Worm (Caenorhabditis elegans) whole organism, L3 larva: ENCODE measurements around the gene kmo-2.
A peak's percentile ranks its signal among the peaks of the same experiment; 100 is the strongest.

Source experiments
- R02D3.7 ChIP-seq: fragments of 150-350 bp; optimal IDR thresholded peaks from 2 replicates; lab custom pipeline; 2014; ENCODE audit warnings: missing biosample characterization, missing genetic modification characterization
- aly-2 ChIP-seq: fragments of 150-350 bp; optimal IDR thresholded peaks from 2 replicates; lab custom pipeline; 2014; ENCODE audit warnings: missing biosample characterization, missing genetic modification characterization
- ama-1 ChIP-seq: fragments of 150-350 bp; optimal IDR thresholded peaks from 2 replicates; lab custom pipeline; 2018
- ceh-16 ChIP-seq: sonication (generic microtip); optimal IDR thresholded peaks from 2 replicates; lab custom pipeline; 2017; ENCODE audit warnings: missing biosample characterization, missing genetic modification characterization
- egl-27 ChIP-seq: sonication (generic microtip); optimal IDR thresholded peaks from 4 replicates; lab custom pipeline; 2017; ENCODE audit warnings: missing biosample characterization, missing genetic modification reagents, missing genetic modification characterization
- egl-5 ChIP-seq: fragments of 150-350 bp; optimal IDR thresholded peaks from 2 replicates; lab custom pipeline; 2017; ENCODE audit warnings: missing biosample characterization, missing genetic modification reagents, missing genetic modification characterization, inconsistent platforms
- elt-1 ChIP-seq: fragments of 150-350 bp; optimal IDR thresholded peaks from 2 replicates; lab custom pipeline; 2014; ENCODE audit warnings: missing biosample characterization, missing genetic modification characterization
- elt-2 ChIP-seq: sonication (generic microtip); optimal IDR thresholded peaks from 2 replicates; lab custom pipeline; 2016; ENCODE audit warnings: missing genetic modification reagents, mild to moderate bottlenecking, missing genetic modification characterization, missing compliant biosample characterization
- elt-3 ChIP-seq, 3 experiments: fragments of 150-350 bp in 1 of 3; sonication (generic microtip) in 2 of 3; optimal IDR thresholded peaks; 2 replicates in 2 of 3; 4 replicates in 1 of 3; lab custom pipeline; 2014 to 2017; ENCODE audit warnings: missing biosample characterization in 3 of 3, missing genetic modification characterization in 3 of 3
- eor-1 ChIP-seq, 2 experiments: fragments of 150-350 bp; optimal IDR thresholded peaks; 2 replicates each; lab custom pipeline; 2014 to 2018; ENCODE audit warnings: missing biosample characterization in 2 of 2, missing genetic modification characterization in 2 of 2
- fkh-10 ChIP-seq: sonication (generic microtip); optimal IDR thresholded peaks from 2 replicates; lab custom pipeline; 2017; ENCODE audit warnings: missing biosample characterization, missing genetic modification reagents, missing genetic modification characterization
- fos-1 ChIP-seq: fragments of 150-350 bp; optimal IDR thresholded peaks from 2 replicates; lab custom pipeline; 2014; ENCODE audit warnings: missing biosample characterization, missing genetic modification characterization
- hmg-11 ChIP-seq: sonication (generic microtip); optimal IDR thresholded peaks from 2 replicates; lab custom pipeline; 2016; ENCODE audit warnings: missing genetic modification characterization, missing compliant biosample characterization
- lin-15B ChIP-seq: fragments of 150-350 bp; optimal IDR thresholded peaks from 2 replicates; lab custom pipeline; 2014; ENCODE audit warnings: missing biosample characterization, missing genetic modification characterization
- lin-39 ChIP-seq: fragments of 150-350 bp; optimal IDR thresholded peaks from 2 replicates; lab custom pipeline; 2018; ENCODE audit warnings: missing biosample characterization, missing genetic modification reagents, missing genetic modification characterization
- mdl-1 ChIP-seq: fragments of 150-350 bp; optimal IDR thresholded peaks from 2 replicates; lab custom pipeline; 2014; ENCODE audit warnings: missing biosample characterization, missing genetic modification characterization
- mml-1 ChIP-seq: fragments of 150-350 bp; sonication (generic microtip); optimal IDR thresholded peaks from 3 replicates; lab custom pipeline; 2014; ENCODE audit warnings: missing biosample characterization, missing genetic modification characterization
- nfya-1 ChIP-seq: sonication (generic microtip); optimal IDR thresholded peaks from 2 replicates; lab custom pipeline; 2017; ENCODE audit warnings: missing genetic modification characterization, mild to moderate bottlenecking, missing compliant biosample characterization, antibody characterized with exemption, moderate library complexity; ENCODE audit not compliant: insufficient read depth
- nhr-12 ChIP-seq: fragments of 150-350 bp; optimal IDR thresholded peaks from 2 replicates; lab custom pipeline; 2014; ENCODE audit warnings: missing biosample characterization, missing genetic modification characterization
- nhr-237 ChIP-seq: fragments of 150-350 bp; optimal IDR thresholded peaks from 2 replicates; lab custom pipeline; 2014; ENCODE audit warnings: missing biosample characterization, missing genetic modification characterization
- nhr-25 ChIP-seq: sonication (generic microtip); optimal IDR thresholded peaks from 2 replicates; lab custom pipeline; 2017; ENCODE audit warnings: missing biosample characterization, missing genetic modification characterization
- nhr-28 ChIP-seq: fragments of 150-350 bp; optimal IDR thresholded peaks from 2 replicates; lab custom pipeline; 2014; ENCODE audit warnings: missing biosample characterization, missing genetic modification characterization
- nhr-43 ChIP-seq: sonication (generic microtip); optimal IDR thresholded peaks from 2 replicates; lab custom pipeline; 2016; ENCODE audit warnings: mild to moderate bottlenecking, missing genetic modification characterization, missing compliant biosample characterization; ENCODE audit not compliant: poor library complexity, severe bottlenecking
- nhr-67 ChIP-seq: fragments of 150-350 bp; optimal IDR thresholded peaks from 2 replicates; lab custom pipeline; 2014; ENCODE audit warnings: missing biosample characterization, missing genetic modification characterization
- nhr-77 ChIP-seq: fragments of 150-350 bp; optimal IDR thresholded peaks from 2 replicates; lab custom pipeline; 2014; ENCODE audit warnings: missing biosample characterization, missing genetic modification characterization
- pha-4 ChIP-seq: fragments of 150-350 bp; optimal IDR thresholded peaks from 2 replicates; lab custom pipeline; 2014; ENCODE audit warnings: missing biosample characterization, missing genetic modification reagents, missing genetic modification characterization
- pqm-1 ChIP-seq: fragments of 150-350 bp; optimal IDR thresholded peaks from 2 replicates; lab custom pipeline; 2017; ENCODE audit warnings: missing biosample characterization, missing genetic modification characterization, inconsistent platforms
- sea-2 ChIP-seq: fragments of 150-350 bp; sonication (generic microtip); optimal IDR thresholded peaks from 4 replicates; lab custom pipeline; 2014; ENCODE audit warnings: missing biosample characterization, missing genetic modification reagents, missing genetic modification characterization
- skn-1 ChIP-seq: fragments of 150-350 bp; optimal IDR thresholded peaks from 2 replicates; lab custom pipeline; 2014; ENCODE audit warnings: missing biosample characterization, missing genetic modification characterization
- snpc-4 ChIP-seq: fragments of 150-350 bp; optimal IDR thresholded peaks from 2 replicates; lab custom pipeline; 2014; ENCODE audit warnings: missing biosample characterization, missing genetic modification characterization
- tbx-2 ChIP-seq: sonication (generic microtip); optimal IDR thresholded peaks from 2 replicates; lab custom pipeline; 2016; ENCODE audit warnings: mild to moderate bottlenecking, missing genetic modification characterization, missing compliant biosample characterization
- ztf-11 ChIP-seq: fragments of 150-350 bp; optimal IDR thresholded peaks from 2 replicates; lab custom pipeline; 2014; ENCODE audit warnings: missing biosample characterization, missing genetic modification characterization

kmo-2 gene

DNA sequence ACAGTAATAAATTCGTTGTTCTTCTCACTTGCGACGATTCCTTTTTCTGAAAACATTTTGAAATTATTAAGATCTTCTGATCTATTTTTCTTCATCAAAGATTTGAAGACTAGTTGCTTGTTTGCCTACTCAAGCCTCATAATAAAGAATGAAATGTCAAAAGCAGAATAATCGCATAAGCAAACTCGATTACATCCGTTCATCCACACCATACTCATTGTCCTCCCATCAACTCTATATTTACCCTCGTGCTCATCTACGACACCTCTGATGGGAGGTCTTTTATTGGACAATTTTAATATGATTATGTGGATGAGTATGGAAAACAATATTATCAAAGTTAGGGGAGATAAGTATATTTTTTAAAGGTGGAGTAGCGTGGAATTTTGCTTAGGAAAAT is 34.5 kb downstream of the kmo-2 start:
- TF ChIP-seq mml-1, result no peak
- TF ChIP-seq skn-1, result no peak
- TF ChIP-seq egl-5 (tag; lab: Kevin White, UChicago), result no peak
- TF ChIP-seq ceh-16, result no peak
- TF ChIP-seq R02D3.7 (tag; lab: Kevin White, UChicago), result no peak
- no peak for TF ChIP-seq pqm-1 (tag; lab: Kevin White, UChicago)
- no peak for TF ChIP-seq nhr-25 (tag; lab: Kevin White, UChicago)
- no peak for TF ChIP-seq nhr-67 (tag; lab: Kevin White, UChicago)
- no peak for TF ChIP-seq pha-4 (tag; lab: Kevin White, UChicago)
- TF ChIP-seq elt-3 (tag; optimal IDR thresholded peaks at IDR 0.05; lab: Kevin White, UChicago), result no peak
- TF ChIP-seq fkh-10, result no peak
- TF ChIP-seq hmg-11 (tag; lab: Kevin White, UChicago), result no peak
- TF ChIP-seq mdl-1 (tag; lab: Kevin White, UChicago), result no peak
- TF ChIP-seq snpc-4 (tag; lab: Kevin White, UChicago), result no peak
- no peak for TF ChIP-seq nhr-43 (tag; lab: Kevin White, UChicago)
- no peak for TF ChIP-seq nhr-12 (tag; lab: Kevin White, UChicago)
- no peak for TF ChIP-seq ama-1 (lab: Kevin White, UChicago)
- TF ChIP-seq ztf-11 (tag; lab: Kevin White, UChicago), result no peak

DNA sequence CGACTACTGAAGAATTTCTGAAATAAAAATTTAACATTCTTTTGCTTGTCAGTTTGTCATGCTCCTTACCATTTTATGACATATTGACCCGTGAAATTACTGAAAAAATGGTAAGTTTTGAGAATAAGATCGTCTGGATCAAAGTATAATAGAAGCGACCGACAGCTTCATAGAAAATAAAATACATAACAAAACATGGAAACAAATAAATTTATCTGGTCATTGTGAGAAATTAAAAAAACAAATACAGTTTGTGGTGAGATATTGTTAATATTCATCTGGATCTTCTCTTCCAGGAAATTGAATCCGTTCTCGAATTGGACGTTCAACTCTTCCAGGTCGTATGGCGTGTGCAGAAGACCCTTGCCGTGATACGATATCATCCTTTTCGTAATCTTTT is 36.3 kb downstream of the kmo-2 start, which contains the start of gene pkc-1:
Gene pkc-1, minus strand, starts transcription at position 101 of the 400 bp plus-strand sequence.
- TF ChIP-seq fos-1 (tag; lab: Kevin White, UChicago) (no peak), ama-1 (lab: Kevin White, UChicago) (no peak), nhr-25 (tag; lab: Kevin White, UChicago) (no peak), nhr-12 (tag; lab: Kevin White, UChicago) (no peak), elt-3 (tag; optimal IDR thresholded peaks at IDR 0.05; lab: Kevin White, UChicago) (no peak), aly-2 (tag; lab: Kevin White, UChicago) (no peak), ceh-16 (no peak), egl-27 (no peak), nhr-237 (tag; lab: Kevin White, UChicago) (no peak), elt-1 (no peak), nhr-77 (tag; lab: Kevin White, UChicago) (no peak), eor-1 (tag; optimal IDR thresholded peaks at IDR 0.05; lab: Kevin White, UChicago) (no peak)

DNA sequence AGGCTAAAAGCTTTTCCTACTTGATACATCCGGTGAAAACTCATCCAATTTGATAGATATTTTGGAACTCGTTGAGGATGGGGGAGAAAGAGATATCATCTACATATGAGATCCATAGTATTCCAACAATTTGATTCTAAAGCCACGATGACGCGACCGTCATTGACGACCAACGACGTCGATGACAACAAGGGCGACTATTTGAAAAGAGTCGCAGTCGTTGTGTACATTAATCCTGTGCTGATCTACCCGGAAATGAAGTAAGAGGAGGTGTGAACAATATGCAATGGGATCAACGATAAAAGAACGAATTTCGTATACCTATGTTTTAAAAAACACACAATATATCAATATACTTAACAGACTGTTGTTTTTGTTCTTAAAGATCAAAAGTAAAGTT is 40.2 kb downstream of the kmo-2 start:
- TF ChIP-seq elt-1 (no peak), nhr-67 (tag; lab: Kevin White, UChicago) (no peak), hmg-11 (tag; lab: Kevin White, UChicago) (no peak), mdl-1 (tag; lab: Kevin White, UChicago) (no peak), nhr-237 (tag; lab: Kevin White, UChicago) (no peak), skn-1 (no peak), lin-15B (tag; lab: Kevin White, UChicago) (no peak)

DNA sequence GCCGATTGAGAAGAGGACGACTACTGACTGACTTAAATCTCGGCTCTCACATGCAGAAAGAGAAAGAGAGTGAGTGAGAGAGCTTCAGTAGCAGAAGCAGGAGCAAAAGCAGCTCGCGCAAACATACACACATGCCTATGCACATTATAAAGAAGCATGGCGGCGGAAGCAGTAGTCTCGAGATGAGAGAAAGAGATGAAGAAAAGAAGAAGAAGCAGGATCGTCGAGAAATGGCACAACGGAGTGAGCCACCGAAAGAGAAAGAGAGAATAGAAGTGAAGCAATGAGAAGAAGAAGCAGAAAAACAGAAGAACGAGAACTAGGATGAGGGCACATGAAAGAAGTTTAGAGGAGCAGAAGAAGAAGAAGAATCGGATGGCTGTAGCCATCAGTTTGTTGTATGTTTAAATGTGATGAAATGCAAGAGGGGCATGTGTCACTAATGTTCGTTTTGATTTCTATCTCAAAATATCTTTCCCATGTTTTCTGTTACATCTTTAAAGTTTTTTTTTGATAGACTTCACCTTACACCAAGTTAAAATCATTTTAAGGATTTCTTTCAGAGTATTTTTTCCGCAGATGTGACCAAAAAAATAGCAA is 41.4 kb downstream of the kmo-2 start:
- TF ChIP-seq sea-2 (GFP tag; lab: Kevin White, UChicago), result no peak
- peak; percentile 8 for TF ChIP-seq lin-15B (tag; lab: Kevin White, UChicago)
- TF ChIP-seq elt-3 (tag; optimal IDR thresholded peaks at IDR 0.05; lab: Kevin White, UChicago), result no peak
- peak; percentile 75 for TF ChIP-seq nfya-1 (tag; lab: Kevin White, UChicago)
- peak; percentile 24 for TF ChIP-seq snpc-4 (tag; lab: Kevin White, UChicago)
- TF ChIP-seq fkh-10, result peak; percentile 84
- no peak for TF ChIP-seq tbx-2 (tag; lab: Kevin White, UChicago)
- no peak for TF ChIP-seq egl-27
- peak; percentile 74 for TF ChIP-seq lin-39 (tag; lab: Kevin White, UChicago)
- TF ChIP-seq nhr-12 (tag; lab: Kevin White, UChicago), result no peak
- no peak for TF ChIP-seq nhr-28 (tag; lab: Kevin White, UChicago)
- no peak for TF ChIP-seq skn-1
- no peak for TF ChIP-seq eor-1 (tag; optimal IDR thresholded peaks at IDR 0.05; lab: Kevin White, UChicago)
- peak; percentile 21 for TF ChIP-seq hmg-11 (tag; lab: Kevin White, UChicago)
- TF ChIP-seq nhr-77 (tag; lab: Kevin White, UChicago), result no peak
- TF ChIP-seq egl-5 (tag; lab: Kevin White, UChicago), result no peak

DNA sequence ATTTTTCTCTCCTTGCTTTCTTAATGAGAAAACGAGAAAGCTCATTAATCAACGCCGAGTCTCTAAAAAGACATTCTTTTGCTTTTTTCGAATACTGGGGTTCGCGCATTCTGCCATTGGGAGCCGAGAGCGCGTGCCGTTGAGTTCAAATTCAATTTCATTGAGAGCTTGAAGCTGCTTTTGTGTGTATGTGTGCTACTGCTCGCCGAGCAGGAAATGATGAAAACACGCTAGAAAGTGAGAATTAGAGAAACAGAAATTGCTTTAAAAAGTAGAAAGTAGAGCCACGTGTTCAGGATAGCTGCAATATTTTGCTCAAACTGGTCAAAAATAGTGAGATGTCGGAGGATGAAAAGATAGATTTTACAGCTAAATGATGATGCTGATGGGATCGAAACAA is 42.7 kb downstream of the kmo-2 start:
- TF ChIP-seq egl-5 (tag; lab: Kevin White, UChicago) (peak; percentile 36), fkh-10 (peak; percentile 97), nfya-1 (tag; lab: Kevin White, UChicago) (peak; percentile 45), elt-2 (no peak)
